Worm (Caenorhabditis elegans) whole organism, L3 larva: ENCODE data around the gene K12B6.11.

Source experiments
- fkh-10 ChIP-seq: sonication (generic microtip); optimal IDR thresholded peaks from 2 replicates; lab custom pipeline; 2017; ENCODE audit warnings: missing biosample characterization, missing genetic modification reagents, missing genetic modification characterization
- nhr-12 ChIP-seq: fragments of 150-350 bp; optimal IDR thresholded peaks from 2 replicates; lab custom pipeline; 2014; ENCODE audit warnings: missing biosample characterization, missing genetic modification characterization
- nhr-76 ChIP-seq: fragments of 150-350 bp; sonication (generic microtip); optimal IDR thresholded peaks from 5 replicates; lab custom pipeline; 2014; ENCODE audit warnings: missing biosample characterization, missing genetic modification characterization
- nhr-77 ChIP-seq: fragments of 150-350 bp; optimal IDR thresholded peaks from 2 replicates; lab custom pipeline; 2014; ENCODE audit warnings: missing biosample characterization, missing genetic modification characterization
- sea-2 ChIP-seq: fragments of 150-350 bp; sonication (generic microtip); optimal IDR thresholded peaks from 4 replicates; lab custom pipeline; 2014; ENCODE audit warnings: missing biosample characterization, missing genetic modification reagents, missing genetic modification characterization

DNA sequence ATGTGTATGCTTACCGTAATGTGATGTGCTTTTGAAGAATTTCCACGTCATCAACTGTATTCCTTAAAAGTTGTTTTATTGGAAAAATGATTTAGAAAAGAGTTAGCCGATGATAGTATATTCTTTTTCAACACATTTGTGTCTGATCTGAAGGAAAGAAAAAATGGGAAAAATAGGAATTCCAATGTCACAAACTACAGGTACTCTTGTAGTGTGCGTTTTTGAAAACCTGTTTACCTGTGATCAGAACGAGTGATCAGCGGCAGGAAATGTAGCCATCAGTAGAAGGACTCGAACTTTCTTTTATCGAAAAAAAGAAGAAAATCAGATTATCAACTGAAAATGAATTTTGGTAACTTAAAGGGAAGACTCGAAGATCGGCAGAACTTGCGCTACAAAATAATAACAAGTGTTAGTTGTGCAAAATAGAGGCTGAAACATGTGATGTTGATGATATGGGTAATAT, 33.1 kb downstream of the K12B6.11 start, which contains the start of gene T28C12.15:
- TF ChIP-seq nhr-77 (tag; lab: Kevin White, UChicago) (no peak), fkh-10 (GFP tag; lab: Kevin White, UChicago) (no peak), nhr-12 (tag; lab: Kevin White, UChicago) (no peak), nhr-76 (tag; lab: Kevin White, UChicago) (no peak), sea-2 (GFP tag; lab: Kevin White, UChicago) (no peak)
